Worm (Caenorhabditis elegans) whole organism, mixed stage, embryonic: ENCODE data around the gene nlp-3.

Experiments used
- bed-3 ChIP-seq: fragments of 200-800 bp; sonication (Bioruptor generic); optimal IDR thresholded peaks from 3 replicates; lab custom pipeline; 2018; ENCODE audit warnings: mild to moderate bottlenecking, missing genetic modification characterization, moderate library complexity, missing compliant biosample characterization
- blmp-1 ChIP-seq: fragments of 150-350 bp; optimal IDR thresholded peaks from 2 replicates; lab custom pipeline; 2014; ENCODE audit warnings: missing biosample characterization, missing genetic modification characterization
- ceh-39 ChIP-seq: fragments of 150-350 bp; optimal IDR thresholded peaks from 2 replicates; lab custom pipeline; 2014; ENCODE audit warnings: missing biosample characterization, missing genetic modification characterization
- ceh-43 ChIP-seq: fragments of 200-800 bp; sonication (Bioruptor generic); optimal IDR thresholded peaks from 2 replicates; lab custom pipeline; 2018; ENCODE audit warnings: mild to moderate bottlenecking, missing genetic modification characterization, moderate library complexity, missing compliant biosample characterization
- ces-1 ChIP-seq: fragments of 150-350 bp; optimal IDR thresholded peaks from 2 replicates; lab custom pipeline; 2014; ENCODE audit warnings: missing biosample characterization, missing genetic modification reagents, missing genetic modification characterization
- cnd-1 ChIP-seq: fragments of 200-800 bp; sonication (Bioruptor generic); optimal IDR thresholded peaks from 2 replicates; lab custom pipeline; 2018; ENCODE audit warnings: mild to moderate bottlenecking, missing genetic modification characterization, missing compliant biosample characterization
- drap-1 ChIP-seq: fragments of 200-800 bp; sonication (Bioruptor generic); optimal IDR thresholded peaks from 3 replicates; lab custom pipeline; 2018; ENCODE audit warnings: mild to moderate bottlenecking, missing genetic modification characterization, missing compliant biosample characterization
- elt-1 ChIP-seq: sonication (generic microtip); optimal IDR thresholded peaks from 2 replicates; lab custom pipeline; 2017; ENCODE audit warnings: missing genetic modification characterization, mild to moderate bottlenecking, missing compliant biosample characterization, antibody characterized with exemption, moderate library complexity, borderline replicate concordance; ENCODE audit not compliant: insufficient read depth
- elt-3 ChIP-seq: fragments of 150-350 bp; optimal IDR thresholded peaks from 2 replicates; lab custom pipeline; 2014; ENCODE audit warnings: missing biosample characterization, missing genetic modification characterization
- flh-1 ChIP-seq: fragments of 200-800 bp; sonication (Bioruptor generic); optimal IDR thresholded peaks from 2 replicates; lab custom pipeline; 2018; ENCODE audit warnings: mild to moderate bottlenecking, missing genetic modification characterization, moderate library complexity, missing compliant biosample characterization
- ham-2 ChIP-seq: fragments of 200-800 bp; sonication (Bioruptor generic); optimal IDR thresholded peaks from 2 replicates; lab custom pipeline; 2018; ENCODE audit warnings: mild to moderate bottlenecking, missing genetic modification characterization, missing compliant biosample characterization
- hlh-1 ChIP-seq: fragments of 150-350 bp; optimal IDR thresholded peaks from 2 replicates; lab custom pipeline; 2014; ENCODE audit warnings: missing biosample characterization, missing genetic modification reagents, missing genetic modification characterization
- lin-13 ChIP-seq: fragments of 150-350 bp; optimal IDR thresholded peaks from 2 replicates; lab custom pipeline; 2014; ENCODE audit warnings: missing biosample characterization, missing genetic modification characterization
- lsy-2 ChIP-seq: fragments of 150-350 bp; optimal IDR thresholded peaks from 2 replicates; lab custom pipeline; 2014; ENCODE audit warnings: missing biosample characterization, missing genetic modification characterization
- mab-5 ChIP-seq: fragments of 150-350 bp; optimal IDR thresholded peaks from 2 replicates; lab custom pipeline; 2014; ENCODE audit warnings: missing biosample characterization, missing genetic modification characterization
- mls-2 ChIP-seq: sonication (generic microtip); optimal IDR thresholded peaks from 2 replicates; lab custom pipeline; 2016; ENCODE audit warnings: mild to moderate bottlenecking, missing genetic modification characterization, moderate library complexity, missing compliant biosample characterization
- nhr-12 ChIP-seq: fragments of 150-350 bp; optimal IDR thresholded peaks from 2 replicates; lab custom pipeline; 2014; ENCODE audit warnings: missing biosample characterization, missing genetic modification characterization
- nhr-2 ChIP-seq: fragments of 150-350 bp; optimal IDR thresholded peaks from 2 replicates; lab custom pipeline; 2014; ENCODE audit warnings: missing biosample characterization, missing genetic modification characterization
- nhr-237 ChIP-seq: fragments of 150-350 bp; optimal IDR thresholded peaks from 2 replicates; lab custom pipeline; 2014; ENCODE audit warnings: missing biosample characterization, missing genetic modification characterization
- nhr-28 ChIP-seq: fragments of 150-350 bp; optimal IDR thresholded peaks from 2 replicates; lab custom pipeline; 2014; ENCODE audit warnings: missing biosample characterization, missing genetic modification characterization
- nhr-76 ChIP-seq: sonication (generic microtip); optimal IDR thresholded peaks from 2 replicates; lab custom pipeline; 2017; ENCODE audit warnings: missing biosample characterization, missing genetic modification characterization
- pha-4 ChIP-seq: fragments of 150-350 bp; optimal IDR thresholded peaks from 2 replicates; lab custom pipeline; 2018; ENCODE audit warnings: missing biosample characterization, missing genetic modification reagents, missing genetic modification characterization
- sem-2 ChIP-seq: fragments of 200-800 bp; sonication (Bioruptor generic); optimal IDR thresholded peaks from 2 replicates; lab custom pipeline; 2018; ENCODE audit warnings: mild to moderate bottlenecking, missing genetic modification characterization, missing compliant biosample characterization
- snpc-4 ChIP-seq: fragments of 150-350 bp; optimal IDR thresholded peaks from 2 replicates; lab custom pipeline; 2014; ENCODE audit warnings: missing biosample characterization, missing genetic modification characterization
- sptf-1 ChIP-seq: sonication (generic microtip); optimal IDR thresholded peaks from 2 replicates; lab custom pipeline; 2017; ENCODE audit warnings: mild to moderate bottlenecking, missing genetic modification characterization, moderate library complexity, missing compliant biosample characterization
- tbx-8 ChIP-seq: fragments of 200-800 bp; sonication (Bioruptor generic); optimal IDR thresholded peaks from 2 replicates; lab custom pipeline; 2018; ENCODE audit warnings: mild to moderate bottlenecking, missing genetic modification characterization, moderate library complexity, missing compliant biosample characterization
- unc-120 ChIP-seq: sonication (generic microtip); optimal IDR thresholded peaks from 2 replicates; lab custom pipeline; 2017; ENCODE audit warnings: missing genetic modification characterization, missing compliant biosample characterization; ENCODE audit not compliant: poor library complexity, severe bottlenecking
- unc-39 ChIP-seq: fragments of 150-350 bp; optimal IDR thresholded peaks from 2 replicates; lab custom pipeline; 2014; ENCODE audit warnings: missing biosample characterization, missing genetic modification characterization
- unc-62 ChIP-seq: fragments of 150-350 bp; optimal IDR thresholded peaks from 2 replicates; lab custom pipeline; 2014; ENCODE audit warnings: missing biosample characterization, missing genetic modification reagents, missing genetic modification characterization
- ztf-11 ChIP-seq: fragments of 150-350 bp; optimal IDR thresholded peaks from 2 replicates; lab custom pipeline; 2014; ENCODE audit warnings: missing biosample characterization, missing genetic modification characterization

The nlp-3 gene

ce11 chrX:13206011-13206410 lies 27.8 kb upstream of the nlp-3 start:
- TF ChIP-seq flh-1 (GFP tag; lab: Kevin White, UChicago) (no peak), drap-1 (GFP tag; lab: Kevin White, UChicago) (no peak), nhr-76 (no peak), elt-3 (no peak), lsy-2 (no peak), sem-2 (GFP tag; lab: Kevin White, UChicago) (no peak), nhr-237 (tag; lab: Kevin White, UChicago) (no peak), bed-3 (no peak)

- no peak for TF ChIP-seq sem-2 (GFP tag; lab: Kevin White, UChicago)
- no peak for TF ChIP-seq bed-3
- TF ChIP-seq ceh-39: no peak
- TF ChIP-seq hlh-1 (tag; lab: Kevin White, UChicago): no peak
- TF ChIP-seq flh-1 (GFP tag; lab: Kevin White, UChicago): no peak
- no peak for TF ChIP-seq tbx-8 (GFP tag; lab: Kevin White, UChicago)
- no peak for TF ChIP-seq ham-2
- TF ChIP-seq unc-120 (tag; lab: Kevin White, UChicago): no peak
These were observed 24.1 kb upstream of the nlp-3 start for ce11 chrX:13202312-13202711.

- no peak for TF ChIP-seq unc-39 (tag; lab: Kevin White, UChicago)
- TF ChIP-seq ces-1 (GFP tag; lab: Kevin White, UChicago): peak; percentile 58
These were observed 23.2 kb upstream of the nlp-3 start, which contains the start of gene unc-9 for ce11 chrX:13201401-13201800. Gene unc-9 (plus strand): TSS chrX:13201770.

ce11 chrX:13200312-13200711 lies 22.1 kb upstream of the nlp-3 start:
- TF ChIP-seq lsy-2 (no peak), ces-1 (GFP tag; lab: Kevin White, UChicago) (no peak), bed-3 (no peak), unc-39 (tag; lab: Kevin White, UChicago) (no peak)

ce11 chrX:13198134-13198533 lies 19.9 kb upstream of the nlp-3 start:
- TF ChIP-seq flh-1 (GFP tag; lab: Kevin White, UChicago): no peak
- TF ChIP-seq ces-1 (GFP tag; lab: Kevin White, UChicago): peak; percentile 79
- TF ChIP-seq, all 35 proteins: peak for 1

ce11 chrX:13190912-13191311 lies 12.7 kb upstream of the nlp-3 start, which contains the start of gene gpa-6:
Gene gpa-6 (plus strand): TSS chrX:13191212.
- no peak for TF ChIP-seq mab-5 (tag; lab: Kevin White, UChicago)
- no peak for TF ChIP-seq tbx-8 (GFP tag; lab: Kevin White, UChicago)
- TF ChIP-seq ceh-39: no peak
- no peak for TF ChIP-seq snpc-4
- no peak for TF ChIP-seq pha-4 (tag; lab: Kevin White, UChicago)
- TF ChIP-seq nhr-12: no peak
- no peak for TF ChIP-seq nhr-2
- TF ChIP-seq elt-3: no peak
- no peak for TF ChIP-seq lin-13 (tag; lab: Kevin White, UChicago)

ce11 chrX:13189861-13190260 lies 11.6 kb upstream of the nlp-3 start, which contains the start of gene cwp-5:
Gene cwp-5 (minus strand): TSS chrX:13189961.
- TF ChIP-seq nhr-76 (no peak), cnd-1 (no peak), ces-1 (GFP tag; lab: Kevin White, UChicago) (no peak), ceh-43 (GFP tag; lab: Kevin White, UChicago) (no peak)

ce11 chrX:13182012-13182411 lies 3.8 kb upstream of the nlp-3 start:
- TF ChIP-seq sem-2 (GFP tag; lab: Kevin White, UChicago) (no peak), snpc-4 (no peak), mab-5 (tag; lab: Kevin White, UChicago) (no peak), sptf-1 (tag; lab: Kevin White, UChicago) (no peak), nhr-28 (no peak), ztf-11 (tag; lab: Kevin White, UChicago) (no peak), unc-62 (GFP tag; lab: Kevin White, UChicago) (no peak), nhr-76 (no peak), mls-2 (tag; lab: Kevin White, UChicago) (no peak), blmp-1 (no peak), bed-3 (no peak), hlh-1 (tag; lab: Kevin White, UChicago) (no peak), tbx-8 (GFP tag; lab: Kevin White, UChicago) (no peak), nhr-2 (no peak), elt-1 (tag; lab: Kevin White, UChicago) (no peak), cnd-1 (no peak), nhr-237 (tag; lab: Kevin White, UChicago) (no peak), unc-39 (tag; lab: Kevin White, UChicago) (no peak), flh-1 (GFP tag; lab: Kevin White, UChicago) (no peak)
- TF ChIP-seq, all 35 proteins: peak for 0
